Worm (Caenorhabditis elegans): ENCODE results near the gene lbp-8.

- TF ChIP-seq elt-4 (tag; optimal IDR thresholded peaks at IDR 0.05) (no peak), ama-1 (optimal IDR thresholded peaks at IDR 0.05) (no peak), lin-11 (tag; optimal IDR thresholded peaks at IDR 0.05) (no peak), F13H6.1 (tag; optimal IDR thresholded peaks at IDR 0.05) (no peak), ceh-2 (tag; optimal IDR thresholded peaks at IDR 0.05) (no peak), Y22D7AL.16 (tag; optimal IDR thresholded peaks at IDR 0.05) (no peak), dmd-4 (tag; optimal IDR thresholded peaks at IDR 0.05; ENCODE audit: borderline replicate concordance) (no peak), C08G9.2 (tag; optimal IDR thresholded peaks at IDR 0.05) (no peak), pax-1 (tag; optimal IDR thresholded peaks at IDR 0.05) (no peak), pros-1 (tag; optimal IDR thresholded peaks at IDR 0.05) (no peak), sox-4 (tag; optimal IDR thresholded peaks at IDR 0.05) (no peak), ceh-6 (GFP tag; optimal IDR thresholded peaks at IDR 0.05) (no peak), lim-6 (tag; optimal IDR thresholded peaks at IDR 0.05) (no peak), eyg-1 (tag; optimal IDR thresholded peaks at IDR 0.05) (no peak)
Measured at ce11 chrV:13902495-13902894, 11.9 kb downstream of the lbp-8 start, which contains the start of gene C06B3.1.
